Fruit fly (Drosophila melanogaster): ENCODE measurements around the gene CG33722.

dm6 chr3R:8239472-8240301 is 4.2 kb upstream of the CG33722 start:
- peak; percentile 73 for TF ChIP-seq CG14711 (tag; optimal IDR thresholded peaks at IDR 0.05)
- peak; percentile 80 for TF ChIP-seq Clk (GFP tag; optimal IDR thresholded peaks at IDR 0.05)
- peak; percentile 92 for TF ChIP-seq CG7045 (GFP tag; optimal IDR thresholded peaks at IDR 0.05)
- TF ChIP-seq tj (GFP tag; optimal IDR thresholded peaks at IDR 0.05), result peak; percentile 80
- TF ChIP-seq CG7101 (tag; optimal IDR thresholded peaks at IDR 0.05), result peak; percentile 87
- TF ChIP-seq pad (GFP tag; optimal IDR thresholded peaks at IDR 0.05), result peak; percentile 75
